Fruit fly (Drosophila melanogaster) whole organism, embryonic: Measurements from ENCODE around the gene Trpgamma.

ENCODE experiments used
- Abd-B ChIP-seq: fragments of 200-800 bp; sonication (Bioruptor generic); optimal IDR thresholded peaks from 2 replicates; lab custom pipeline; 2018; ENCODE audit warnings: missing biosample characterization, mild to moderate bottlenecking, missing genetic modification characterization, moderate library complexity
- CG10209 ChIP-seq: fragments of 200-800 bp; sonication (Bioruptor generic); optimal IDR thresholded peaks from 3 replicates; lab custom pipeline; 2017; ENCODE audit warnings: missing biosample characterization, mild to moderate bottlenecking, missing genetic modification characterization, missing genetic modification reagents
- CG1024 ChIP-seq: fragments of 200-800 bp; sonication (Bioruptor generic); IDR thresholded peaks from 2 replicates; pipeline ENCODE4 v1.3.6; 2022; ENCODE audit warnings: missing biosample characterization, missing genetic modification characterization
- CG10462 ChIP-seq: fragments of 200-800 bp; sonication (Bioruptor generic); optimal IDR thresholded peaks from 2 replicates; lab custom pipeline; 2016; ENCODE audit warnings: missing biosample characterization, missing genetic modification characterization
- CG10543 ChIP-seq: fragments of 200-800 bp; sonication (Bioruptor generic); optimal IDR thresholded peaks from 3 replicates; lab custom pipeline; 2017; ENCODE audit warnings: missing biosample characterization, mild to moderate bottlenecking, missing genetic modification characterization, moderate library complexity
- CG11093 ChIP-seq: fragments of 200-800 bp; sonication (Bioruptor generic); IDR thresholded peaks from 3 replicates; pipeline ENCODE4 v1.3.6; 2022; ENCODE audit warnings: missing biosample characterization, missing genetic modification characterization
- CG12236 ChIP-seq: fragments of 200-800 bp; sonication (Bioruptor generic); optimal IDR thresholded peaks from 2 replicates; lab custom pipeline; 2016; ENCODE audit warnings: missing biosample characterization, missing genetic modification characterization
- CG13296 ChIP-seq: fragments of 200-800 bp; sonication (Bioruptor generic); optimal IDR thresholded peaks from 3 replicates; lab custom pipeline; 2018; ENCODE audit warnings: missing biosample characterization, mild to moderate bottlenecking, missing genetic modification characterization
- CG14014 ChIP-seq: fragments of 200-800 bp; sonication (Bioruptor generic); IDR thresholded peaks from 2 replicates; pipeline ENCODE4 v1.3.6; 2022; ENCODE audit warnings: missing biosample characterization, missing genetic modification characterization
- CG14965 ChIP-seq: fragments of 200-800 bp; sonication (Bioruptor generic); optimal IDR thresholded peaks from 2 replicates; lab custom pipeline; 2016; ENCODE audit warnings: missing biosample characterization, missing genetic modification characterization, borderline replicate concordance
- CG15073 ChIP-seq: fragments of 200-800 bp; sonication (Bioruptor generic); optimal IDR thresholded peaks from 2 replicates; lab custom pipeline; 2016; ENCODE audit warnings: missing biosample characterization, missing genetic modification characterization
- CG30403 ChIP-seq: fragments of 200-800 bp; sonication (Bioruptor generic); optimal IDR thresholded peaks from 3 replicates; lab custom pipeline; 2016; ENCODE audit warnings: missing biosample characterization, missing genetic modification characterization
- CG32767 ChIP-seq: fragments of 200-800 bp; sonication (Bioruptor generic); IDR thresholded peaks from 2 replicates; pipeline ENCODE4 v1.3.6; 2022; ENCODE audit warnings: missing biosample characterization, missing genetic modification characterization
- CG42726 ChIP-seq: fragments of 200-800 bp; sonication (Bioruptor generic); IDR thresholded peaks from 2 replicates; pipeline ENCODE4 v1.3.6; 2022; ENCODE audit warnings: missing biosample characterization, missing genetic modification characterization; ENCODE audit not compliant: partially characterized antibody
- CG4282 ChIP-seq: fragments of 200-800 bp; sonication (Bioruptor generic); optimal IDR thresholded peaks from 2 replicates; lab custom pipeline; 2016; ENCODE audit warnings: missing biosample characterization, missing genetic modification characterization
- CG7556 ChIP-seq: fragments of 200-800 bp; sonication (Bioruptor generic); optimal IDR thresholded peaks from 2 replicates; lab custom pipeline; 2017; ENCODE audit warnings: missing biosample characterization, mild to moderate bottlenecking, missing genetic modification characterization
- CG7928 ChIP-seq: fragments of 200-800 bp; sonication (Bioruptor generic); optimal IDR thresholded peaks from 2 replicates; lab custom pipeline; 2017; ENCODE audit warnings: missing biosample characterization, mild to moderate bottlenecking, missing genetic modification characterization
- CG8388 ChIP-seq: fragments of 200-800 bp; sonication (Bioruptor generic); optimal IDR thresholded peaks from 2 replicates; lab custom pipeline; 2019; ENCODE audit warnings: missing biosample characterization, mild to moderate bottlenecking, missing genetic modification characterization, moderate library complexity
- CrebB ChIP-seq: fragments of 200-800 bp; sonication (Bioruptor generic); optimal IDR thresholded peaks from 3 replicates; lab custom pipeline; 2018; ENCODE audit warnings: missing biosample characterization, mild to moderate bottlenecking, missing genetic modification characterization
- Dip3 ChIP-seq: fragments of 200-800 bp; sonication (Bioruptor generic); optimal IDR thresholded peaks from 3 replicates; lab custom pipeline; 2016; ENCODE audit warnings: missing biosample characterization, missing genetic modification characterization
- Doc2 ChIP-seq: fragments of 200-800 bp; sonication (Bioruptor generic); IDR thresholded peaks from 2 replicates; pipeline ENCODE4 v1.3.6; 2022; ENCODE audit warnings: missing biosample characterization, missing genetic modification characterization
- Eip74EF ChIP-seq, 2 experiments: fragments of 200-800 bp in 1 of 2; fragments of >200 bp in 1 of 2; sonication (Bioruptor generic) in 1 of 2; optimal IDR thresholded peaks; 2 replicates each; lab custom pipeline; 2017 to 2019; ENCODE audit warnings: missing biosample characterization in 2 of 2, missing genetic modification characterization in 2 of 2, mild to moderate bottlenecking in 1 of 2, moderate library complexity in 1 of 2
- Gsc ChIP-seq: fragments of 200-800 bp; sonication (Bioruptor generic); IDR thresholded peaks from 2 replicates; pipeline ENCODE4 v1.3.6; 2022; ENCODE audit warnings: missing biosample characterization, missing genetic modification characterization
- HHEX ChIP-seq: fragments of 200-800 bp; sonication (Bioruptor generic); optimal IDR thresholded peaks from 3 replicates; lab custom pipeline; 2017; ENCODE audit warnings: missing biosample characterization, mild to moderate bottlenecking, missing genetic modification characterization, missing genetic modification reagents
- Lhr ChIP-seq: fragments of 200-800 bp; sonication (Bioruptor generic); optimal IDR thresholded peaks from 3 replicates; lab custom pipeline; 2017; ENCODE audit warnings: mild to moderate bottlenecking, missing biosample characterization, missing genetic modification reagents, missing genetic modification characterization
- Max ChIP-seq: fragments of 200-800 bp; sonication (Bioruptor generic); optimal IDR thresholded peaks from 2 replicates; lab custom pipeline; 2016; ENCODE audit warnings: missing biosample characterization, mild to moderate bottlenecking, missing genetic modification characterization
- Med ChIP-seq: fragments of 200-800 bp; sonication (Bioruptor generic); peaks from one replicate; lab custom pipeline; 2016; ENCODE audit warnings: missing biosample characterization, missing genetic modification characterization, mild to moderate bottlenecking, inconsistent platforms, moderate library complexity
- Nf-YC ChIP-seq: fragments of 200-800 bp; optimal IDR thresholded peaks from 3 replicates; lab custom pipeline; 2019; ENCODE audit warnings: missing biosample characterization, mild to moderate bottlenecking, missing genetic modification characterization, moderate library complexity
- Ravus ChIP-seq: fragments of 200-800 bp; sonication (Bioruptor generic); IDR thresholded peaks from 2 replicates; pipeline ENCODE4 v1.3.6; 2022; ENCODE audit warnings: missing biosample characterization, missing genetic modification characterization
- Stat92E ChIP-seq, 3 experiments: fragments of >200 bp in 2 of 3; fragments of 200-800 bp in 1 of 3; sonication (Bioruptor generic) in 1 of 3; optimal IDR thresholded peaks; 2 replicates each; lab custom pipeline; 2017 to 2019; ENCODE audit warnings: missing biosample characterization in 3 of 3, missing genetic modification characterization in 3 of 3, mild to moderate bottlenecking in 1 of 3, moderate library complexity in 1 of 3
- Taf1 ChIP-seq: fragments of 200-800 bp; sonication (Bioruptor generic); IDR thresholded peaks from 2 replicates; pipeline ENCODE4 v1.3.6; 2022; ENCODE audit warnings: missing biosample characterization, missing genetic modification characterization
- Trl ChIP-seq, 3 experiments: fragments of >200 bp in 2 of 3; fragments of 200-800 bp in 1 of 3; sonication (Bioruptor generic) in 1 of 3; optimal IDR thresholded peaks; 2 replicates in 1 of 3; 3 replicates in 2 of 3; lab custom pipeline; 2016 to 2017; ENCODE audit warnings: missing biosample characterization in 1 of 3, missing genetic modification characterization in 1 of 3
- Xbp1 ChIP-seq: fragments of 200-800 bp; sonication (Bioruptor generic); optimal IDR thresholded peaks from 3 replicates; lab custom pipeline; 2016; ENCODE audit warnings: missing biosample characterization, mild to moderate bottlenecking, missing genetic modification characterization
- abd-A ChIP-seq: fragments of 200-800 bp; sonication (Bioruptor generic); optimal IDR thresholded peaks from 3 replicates; lab custom pipeline; 2019; ENCODE audit warnings: missing biosample characterization, mild to moderate bottlenecking, missing genetic modification characterization, moderate library complexity
- bbx ChIP-seq: fragments of 200-800 bp; sonication (Bioruptor generic); IDR thresholded peaks from 2 replicates; pipeline ENCODE4 v1.3.6; 2022; ENCODE audit warnings: missing biosample characterization, missing genetic modification characterization; ENCODE audit not compliant: partially characterized antibody
- en ChIP-seq: fragments of 200-800 bp; sonication (Bioruptor generic); optimal IDR thresholded peaks from 2 replicates; lab custom pipeline; 2016; ENCODE audit warnings: missing biosample characterization, missing genetic modification characterization
- eyg ChIP-seq: fragments of 200-800 bp; sonication (Bioruptor generic); optimal IDR thresholded peaks from 3 replicates; lab custom pipeline; 2016; ENCODE audit warnings: missing biosample characterization, missing genetic modification characterization
- hkb ChIP-seq, 2 experiments: fragments of 200-800 bp in 1 of 2; fragments of >200 bp in 1 of 2; sonication (Bioruptor generic) in 1 of 2; IDR thresholded peaks in 1 of 2; optimal IDR thresholded peaks in 1 of 2; 2 replicates each; pipeline versions ENCODE4 v1.3.6 to Lab custom; 2017 to 2022; ENCODE audit warnings: missing biosample characterization in 1 of 2, missing genetic modification characterization in 1 of 2
- nerfin-2 ChIP-seq: fragments of 200-800 bp; sonication (Bioruptor generic); IDR thresholded peaks from 2 replicates; pipeline ENCODE4 v1.3.6; 2022; ENCODE audit warnings: missing biosample characterization, missing genetic modification characterization; ENCODE audit not compliant: partially characterized antibody
- ranshi ChIP-seq: fragments of 200-800 bp; sonication (Bioruptor generic); IDR thresholded peaks from 2 replicates; pipeline ENCODE4 v1.3.6; 2022; ENCODE audit warnings: missing biosample characterization, missing genetic modification characterization
- sc ChIP-seq, 3 experiments: fragments of >200 bp in 2 of 3; fragments of 200-800 bp in 1 of 3; sonication (Bioruptor generic) in 1 of 3; optimal IDR thresholded peaks; 2 replicates in 2 of 3; 3 replicates in 1 of 3; lab custom pipeline; 2017; ENCODE audit warnings: mild to moderate bottlenecking in 1 of 3, missing biosample characterization in 1 of 3, missing genetic modification characterization in 1 of 3, missing genetic modification reagents in 1 of 3
- scrt ChIP-seq: fragments of 200-800 bp; sonication (Bioruptor generic); optimal IDR thresholded peaks from 2 replicates; lab custom pipeline; 2018; ENCODE audit warnings: missing biosample characterization, mild to moderate bottlenecking, missing genetic modification characterization, moderate library complexity
- shn ChIP-seq: fragments of 200-800 bp; sonication (Bioruptor generic); optimal IDR thresholded peaks from 3 replicates; lab custom pipeline; 2016; ENCODE audit warnings: missing biosample characterization, missing genetic modification characterization
- sna ChIP-seq: fragments of 200-800 bp; sonication (Bioruptor generic); IDR thresholded peaks from 2 replicates; pipeline ENCODE4 v1.3.6; 2022; ENCODE audit warnings: missing biosample characterization, missing genetic modification characterization; ENCODE audit not compliant: partially characterized antibody
- tin ChIP-seq: fragments of 200-800 bp; sonication (Bioruptor generic); optimal IDR thresholded peaks from 3 replicates; lab custom pipeline; 2016; ENCODE audit warnings: missing biosample characterization, missing genetic modification characterization
- tna ChIP-seq: fragments of 200-800 bp; sonication (Bioruptor generic); IDR thresholded peaks from 2 replicates; pipeline ENCODE4 v1.3.6; 2022; ENCODE audit warnings: missing biosample characterization, missing genetic modification characterization; ENCODE audit not compliant: partially characterized antibody
- trem ChIP-seq: fragments of 200-800 bp; optimal IDR thresholded peaks from 3 replicates; lab custom pipeline; 2019; ENCODE audit warnings: missing biosample characterization, mild to moderate bottlenecking, missing genetic modification characterization, moderate library complexity
- vvl ChIP-seq: fragments of 200-800 bp; sonication (Bioruptor generic); IDR thresholded peaks from 2 replicates; pipeline ENCODE4 v1.3.6; 2022; ENCODE audit warnings: missing biosample characterization, missing genetic modification characterization

The Trpgamma gene

DNA sequence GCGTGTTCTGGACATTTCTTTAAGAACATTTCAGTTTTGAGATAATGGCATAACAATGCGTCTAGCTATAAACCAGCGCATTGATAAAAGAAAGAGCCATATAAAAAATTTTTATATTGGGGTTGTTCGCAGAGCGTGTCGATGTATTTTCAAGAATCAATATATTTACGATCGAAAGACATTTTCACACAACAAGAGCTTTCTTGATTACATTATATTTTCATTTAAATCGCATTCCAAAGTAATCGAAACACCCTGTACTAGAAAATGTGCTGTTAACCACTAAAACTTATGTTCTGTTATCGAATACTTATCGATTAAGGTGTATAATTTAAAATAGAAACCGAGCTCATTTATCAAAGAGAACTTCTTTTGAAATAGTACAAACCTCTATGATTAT lies 27.3 kb upstream of the Trpgamma start (continued):
- TF ChIP-seq Dip3 (GFP tag; lab: Kevin White, UChicago) (peak; percentile 40), Taf1 (GFP tag; lab: Robert Waterston, UW) (no peak), CG7928 (GFP tag; lab: Kevin White, UChicago) (no peak), shn (GFP tag; lab: Kevin White, UChicago) (no peak), CG14965 (GFP tag; lab: Kevin White, UChicago) (no peak), bbx (GFP tag; lab: Robert Waterston, UW) (peak; percentile 19; the same call in 1 of the 2 replicates), abd-A (tag; lab: Kevin White, UChicago) (no peak), Max (GFP tag; lab: Kevin White, UChicago) (peak; percentile 36), vvl (peak; percentile 65), CG14014 (GFP tag; lab: Robert Waterston, UW) (peak; percentile 21; the same call in 1 of the 2 replicates), Trl (optimal IDR thresholded peaks at IDR 0.05; lab: Kevin White, UChicago) (no peak), Trl (GFP tag; optimal IDR thresholded peaks at IDR 0.05; lab: Kevin White, UChicago) (no peak), CG32767 (GFP tag; lab: Robert Waterston, UW) (no peak), en (GFP tag; lab: Kevin White, UChicago) (peak; percentile 32), Doc2 (no peak), Stat92E (GFP tag; optimal IDR thresholded peaks at IDR 0.05; lab: Kevin White, UChicago) (no peak), Lhr (GFP tag; lab: Kevin White, UChicago) (no peak), Ravus (GFP tag; lab: Robert Waterston, UW) (peak; percentile 10; the same call in 1 of the 2 replicates), ranshi (GFP tag; lab: Robert Waterston, UW) (peak; percentile 61; the same call in 1 of the 2 replicates), Abd-B (GFP tag; lab: Kevin White, UChicago) (no peak), CG4282 (GFP tag; lab: Kevin White, UChicago) (no peak), CG10209 (GFP tag; lab: Kevin White, UChicago) (peak; percentile 35), CG10543 (GFP tag; lab: Kevin White, UChicago) (peak; percentile 70), HHEX (GFP tag; lab: Kevin White, UChicago) (no peak), sna (GFP tag; lab: Robert Waterston, UW) (no peak), CrebB (peak; percentile 38), hkb (optimal IDR thresholded peaks at IDR 0.05; lab: Kevin White, UChicago) (no peak), hkb (GFP tag; IDR thresholded peaks at IDR 0.05; lab: Robert Waterston, UW) (peak; percentile 69), Xbp1 (GFP tag; lab: Kevin White, UChicago) (peak; percentile 53), CG30403 (GFP tag; lab: Kevin White, UChicago) (peak; percentile 62), Nf-YC (tag; lab: Kevin White, UChicago) (no peak), Med (peak; percentile 91), Gsc (no peak), scrt (GFP tag; lab: Kevin White, UChicago) (no peak), CG11093 (GFP tag; lab: Robert Waterston, UW) (no peak), tna (GFP tag; lab: Robert Waterston, UW) (no peak), sc (optimal IDR thresholded peaks at IDR 0.05; lab: Kevin White, UChicago) (no peak), sc (GFP tag; optimal IDR thresholded peaks at IDR 0.05; lab: Kevin White, UChicago) (no peak), CG1024 (GFP tag; lab: Robert Waterston, UW) (no peak), nerfin-2 (GFP tag; lab: Robert Waterston, UW) (no peak), CG13296 (GFP tag; lab: Kevin White, UChicago) (no peak), CG10462 (GFP tag; lab: Kevin White, UChicago) (no peak), tin (GFP tag; lab: Kevin White, UChicago) (peak; percentile 34), CG42726 (GFP tag; lab: Robert Waterston, UW) (no peak), CG7556 (GFP tag; lab: Kevin White, UChicago) (peak; percentile 19), CG12236 (peak; percentile 14), CG8388 (GFP tag; lab: Kevin White, UChicago) (no peak), Eip74EF (GFP tag; optimal IDR thresholded peaks at IDR 0.05; lab: Kevin White, UChicago) (no peak), trem (no peak), eyg (GFP tag; lab: Kevin White, UChicago) (no peak), CG15073 (GFP tag; lab: Kevin White, UChicago) (no peak)
